Worm (Caenorhabditis elegans) whole organism, young adult: Measurements from ENCODE around the gene W07B8.4.

Experiments
- B0035.1 ChIP-seq: sonication (generic microtip); optimal IDR thresholded peaks from 2 replicates; lab custom pipeline; 2016; ENCODE audit warnings: missing genetic modification characterization, mild to moderate bottlenecking, missing compliant biosample characterization, missing genotype, missing genetic modification reagents
- C17E4.6 ChIP-seq: fragments of 200-800 bp; sonication (Bioruptor generic); IDR thresholded peaks from 2 replicates; pipeline ENCODE4 v1.3.6; 2022; ENCODE audit warnings: missing genetic modification reagents, missing genetic modification characterization, missing compliant biosample characterization
- D2030.7 ChIP-seq: fragments of 200-800 bp; sonication (Bioruptor generic); IDR thresholded peaks from 2 replicates; pipeline ENCODE4 v1.3.6; 2022; ENCODE audit warnings: missing genetic modification reagents, missing genetic modification characterization, missing compliant biosample characterization
- F22D6.2 ChIP-seq: sonication (generic microtip); optimal IDR thresholded peaks from 2 replicates; lab custom pipeline; 2016; ENCODE audit warnings: mild to moderate bottlenecking, missing genetic modification characterization, missing compliant biosample characterization
- F23B12.7 ChIP-seq: sonication (generic microtip); optimal IDR thresholded peaks from 2 replicates; lab custom pipeline; 2017; ENCODE audit warnings: missing genetic modification characterization, mild to moderate bottlenecking, missing compliant biosample characterization, antibody characterized with exemption, moderate library complexity; ENCODE audit not compliant: insufficient read depth
- F39B2.1 ChIP-seq: fragments of 200-800 bp; sonication (Bioruptor generic); IDR thresholded peaks from 2 replicates; pipeline ENCODE4 v1.3.6; 2022; ENCODE audit warnings: missing genetic modification reagents, missing genetic modification characterization, missing compliant biosample characterization
- K11D2.4 ChIP-seq: fragments of 200-800 bp; sonication (Bioruptor generic); IDR thresholded peaks from 2 replicates; pipeline ENCODE4 v1.3.6; 2022; ENCODE audit warnings: missing genetic modification reagents, missing genetic modification characterization, missing compliant biosample characterization
- K12H6.12 ChIP-seq: fragments of 200-800 bp; sonication (Bioruptor generic); optimal IDR thresholded peaks from 2 replicates; lab custom pipeline; 2018; ENCODE audit warnings: mild to moderate bottlenecking, missing genetic modification characterization, missing compliant biosample characterization
- Y53F4B.3 ChIP-seq: fragments of 200-800 bp; sonication (Bioruptor generic); IDR thresholded peaks from 2 replicates; pipeline ENCODE4 v1.3.6; 2022; ENCODE audit warnings: missing genetic modification reagents, missing genetic modification characterization, missing compliant biosample characterization
- Y56A3A.18 ChIP-seq: fragments of 200-800 bp; sonication (Bioruptor generic); IDR thresholded peaks from 2 replicates; pipeline ENCODE4 v1.3.6; 2022; ENCODE audit warnings: missing genetic modification reagents, missing genetic modification characterization, missing compliant biosample characterization
- akir-1 ChIP-seq: fragments of 200-800 bp; sonication (Bioruptor generic); optimal IDR thresholded peaks from 2 replicates; lab custom pipeline; 2018; ENCODE audit warnings: mild to moderate bottlenecking, missing genetic modification characterization, moderate library complexity, missing compliant biosample characterization
- ama-1 ChIP-seq, 3 experiments: fragments of 150-350 bp in 1 of 3; sonication (generic microtip) in 2 of 3; optimal IDR thresholded peaks; 2 replicates each; lab custom pipeline; 2014 to 2018; ENCODE audit warnings: missing biosample characterization in 2 of 3, missing genetic modification characterization in 2 of 3, missing genetic modification reagents in 2 of 3
- aptf-2 ChIP-seq: fragments of 200-800 bp; sonication (Bioruptor generic); conservative IDR thresholded peaks from 2 replicates; pipeline ENCODE4 v1.3.6; 2022; ENCODE audit warnings: missing genetic modification reagents, missing genetic modification characterization, missing compliant biosample characterization
- atf-7 ChIP-seq: sonication (generic microtip); optimal IDR thresholded peaks from 2 replicates; lab custom pipeline; 2017; ENCODE audit warnings: mild to moderate bottlenecking, missing genetic modification characterization, missing compliant biosample characterization
- athp-1 ChIP-seq: sonication (generic microtip); optimal IDR thresholded peaks from 2 replicates; lab custom pipeline; 2017; ENCODE audit warnings: mild to moderate bottlenecking, missing genetic modification characterization, missing compliant biosample characterization
- bed-2 ChIP-seq: fragments of 200-800 bp; sonication (Bioruptor generic); IDR thresholded peaks from 2 replicates; pipeline ENCODE4 v1.3.6; 2022; ENCODE audit warnings: missing genetic modification reagents, missing genetic modification characterization, missing compliant biosample characterization
- cebp-1 ChIP-seq, 2 experiments: fragments of 200-800 bp in 1 of 2; sonication (Bioruptor generic) in 1 of 2; sonication (generic microtip) in 1 of 2; IDR thresholded peaks in 1 of 2; optimal IDR thresholded peaks in 1 of 2; 2 replicates each; pipeline versions ENCODE4 v1.3.6 to Lab custom; 2017 to 2022; ENCODE audit warnings: missing compliant biosample characterization in 2 of 2, missing genetic modification characterization in 2 of 2, mild to moderate bottlenecking in 1 of 2, missing genetic modification reagents in 1 of 2, moderate library complexity in 1 of 2
- cebp-2 ChIP-seq: fragments of 200-800 bp; sonication (Bioruptor generic); IDR thresholded peaks from 2 replicates; pipeline ENCODE4 v1.3.6; 2022; ENCODE audit warnings: missing genetic modification characterization, missing compliant biosample characterization
- ceh-100 ChIP-seq: fragments of 200-800 bp; sonication (Bioruptor generic); IDR thresholded peaks from 2 replicates; pipeline ENCODE4 v1.3.6; 2022; ENCODE audit warnings: missing genetic modification reagents, missing genetic modification characterization, missing compliant biosample characterization
- ceh-40 ChIP-seq: fragments of 200-800 bp; sonication (Bioruptor generic); IDR thresholded peaks from 2 replicates; pipeline ENCODE4 v1.3.6; 2022; ENCODE audit warnings: missing genetic modification characterization, missing compliant biosample characterization
- ceh-79 ChIP-seq: sonication (generic microtip); optimal IDR thresholded peaks from 2 replicates; lab custom pipeline; 2017; ENCODE audit warnings: mild to moderate bottlenecking, missing genetic modification characterization, missing compliant biosample characterization
- dpl-1 ChIP-seq: fragments of 150-350 bp; optimal IDR thresholded peaks from 2 replicates; lab custom pipeline; 2014; ENCODE audit warnings: missing biosample characterization, missing genetic modification reagents, missing genetic modification characterization
- egl-18 ChIP-seq: fragments of 200-800 bp; sonication (Bioruptor generic); IDR thresholded peaks from 2 replicates; pipeline ENCODE4 v1.3.6; 2022; ENCODE audit warnings: missing genetic modification reagents, missing genetic modification characterization, missing compliant biosample characterization
- ets-4 ChIP-seq: fragments of 200-800 bp; sonication (Bioruptor generic); optimal IDR thresholded peaks from 2 replicates; lab custom pipeline; 2018; ENCODE audit warnings: mild to moderate bottlenecking, missing genetic modification characterization, missing compliant biosample characterization
- gei-17 ChIP-seq: fragments of 200-800 bp; sonication (Bioruptor generic); optimal IDR thresholded peaks from 2 replicates; lab custom pipeline; 2018; ENCODE audit warnings: mild to moderate bottlenecking, missing genetic modification characterization, missing compliant biosample characterization
- him-1 ChIP-seq: sonication (generic microtip); optimal IDR thresholded peaks from 2 replicates; lab custom pipeline; 2016; ENCODE audit warnings: missing genotype, missing genetic modification reagents, missing genetic modification characterization, missing compliant biosample characterization
- let-526 ChIP-seq: fragments of 200-800 bp; sonication (Bioruptor generic); IDR thresholded peaks from 2 replicates; pipeline ENCODE4 v1.3.6; 2022; ENCODE audit warnings: missing genetic modification reagents, missing genetic modification characterization, missing compliant biosample characterization
- let-607 ChIP-seq, 2 experiments: fragments of 200-800 bp in 1 of 2; sonication (Bioruptor generic) in 1 of 2; sonication (generic microtip) in 1 of 2; optimal IDR thresholded peaks; 2 replicates each; lab custom pipeline; 2016 to 2018; ENCODE audit warnings: mild to moderate bottlenecking in 2 of 2, missing compliant biosample characterization in 2 of 2, missing genetic modification characterization in 2 of 2, moderate library complexity in 2 of 2, missing genotype in 1 of 2
- lin-35 ChIP-seq, 3 experiments: fragments of 150-350 bp in 2 of 3; sonication (generic microtip) in 1 of 3; optimal IDR thresholded peaks; 2 replicates each; lab custom pipeline; 2014 to 2018; ENCODE audit warnings: missing biosample characterization in 3 of 3, missing genetic modification characterization in 3 of 3, missing genetic modification reagents in 3 of 3
- lin-54 ChIP-seq: fragments of 200-800 bp; sonication (Bioruptor generic); optimal IDR thresholded peaks from 2 replicates; lab custom pipeline; 2018; ENCODE audit warnings: mild to moderate bottlenecking, missing genetic modification characterization, missing compliant biosample characterization
- madf-3 ChIP-seq: fragments of 200-800 bp; sonication (Bioruptor generic); IDR thresholded peaks from 2 replicates; pipeline ENCODE4 v1.3.6; 2022; ENCODE audit warnings: missing genetic modification reagents, missing genetic modification characterization, missing compliant biosample characterization
- mcd-1 ChIP-seq: fragments of 200-800 bp; sonication (Bioruptor generic); IDR thresholded peaks from 2 replicates; pipeline ENCODE4 v1.3.6; 2022; ENCODE audit warnings: missing genetic modification reagents, missing genetic modification characterization, missing compliant biosample characterization
- pha-4 ChIP-seq: fragments of 150-350 bp; sonication (generic microtip); optimal IDR thresholded peaks from 2 replicates; lab custom pipeline; 2014; ENCODE audit warnings: missing biosample characterization, missing genetic modification reagents, missing genetic modification characterization
- rec-8 ChIP-seq, 2 experiments: sonication (generic microtip); optimal IDR thresholded peaks; 2 replicates each; lab custom pipeline; 2016; ENCODE audit warnings: mild to moderate bottlenecking in 2 of 2, missing genetic modification characterization in 2 of 2, missing genetic modification reagents in 2 of 2, missing genotype in 2 of 2, missing biosample characterization in 1 of 2, missing compliant biosample characterization in 1 of 2, moderate library complexity in 1 of 2
- rpc-1 ChIP-seq, 2 experiments: fragments of 150-350 bp in 1 of 2; sonication (generic microtip) in 1 of 2; optimal IDR thresholded peaks; 2 replicates each; lab custom pipeline; 2014 to 2018; ENCODE audit warnings: missing biosample characterization in 1 of 2, missing genetic modification characterization in 1 of 2, missing genetic modification reagents in 1 of 2, missing genotype in 1 of 2
- sea-2 ChIP-seq: fragments of 200-800 bp; sonication (Bioruptor generic); IDR thresholded peaks from 2 replicates; pipeline ENCODE4 v1.3.6; 2022; ENCODE audit warnings: missing genetic modification characterization, missing compliant biosample characterization
- snpc-1.3 ChIP-seq: sonication (generic microtip); optimal IDR thresholded peaks from 2 replicates; lab custom pipeline; 2017; ENCODE audit warnings: missing genetic modification characterization, mild to moderate bottlenecking, missing compliant biosample characterization, antibody characterized with exemption, moderate library complexity, missing genotype, missing genetic modification reagents; ENCODE audit not compliant: insufficient read depth
- snpc-4 ChIP-seq, 5 experiments: fragments of 150-350 bp in 1 of 5; sonication (generic microtip) in 4 of 5; optimal IDR thresholded peaks; 2 replicates each; lab custom pipeline; 2014 to 2018; ENCODE audit warnings: missing genetic modification characterization in 5 of 5, missing biosample characterization in 3 of 5, antibody characterized with exemption in 2 of 5, mild to moderate bottlenecking in 2 of 5, missing compliant biosample characterization in 2 of 5, missing genotype in 2 of 5, moderate library complexity in 2 of 5, missing genetic modification reagents in 1 of 5
- sptf-2 ChIP-seq: fragments of 200-800 bp; sonication (Bioruptor generic); optimal IDR thresholded peaks from 2 replicates; lab custom pipeline; 2018; ENCODE audit warnings: mild to moderate bottlenecking, missing genetic modification characterization, missing compliant biosample characterization
- tbp1 ChIP-seq: fragments of 200-800 bp; sonication (Bioruptor generic); optimal IDR thresholded peaks from 2 replicates; lab custom pipeline; 2018; ENCODE audit warnings: mild to moderate bottlenecking, missing genetic modification characterization, missing compliant biosample characterization
- unc-62 ChIP-seq: fragments of 150-350 bp; optimal IDR thresholded peaks from 2 replicates; lab custom pipeline; 2014; ENCODE audit warnings: missing biosample characterization, missing genetic modification reagents, missing genetic modification characterization
- xnd-1 ChIP-seq: sonication (generic microtip); optimal IDR thresholded peaks from 2 replicates; lab custom pipeline; 2016; ENCODE audit warnings: missing genotype, missing genetic modification reagents, missing genetic modification characterization, missing compliant biosample characterization
- zim-3 ChIP-seq: sonication (generic microtip); optimal IDR thresholded peaks from 2 replicates; lab custom pipeline; 2017; ENCODE audit warnings: mild to moderate bottlenecking, missing genetic modification characterization, moderate library complexity, missing compliant biosample characterization
- ztf-26 ChIP-seq: sonication (generic microtip); optimal IDR thresholded peaks from 2 replicates; lab custom pipeline; 2017; ENCODE audit warnings: missing genetic modification characterization, missing compliant biosample characterization
- ztf-3 ChIP-seq: fragments of 200-800 bp; sonication (Bioruptor generic); optimal IDR thresholded peaks from 2 replicates; lab custom pipeline; 2018; ENCODE audit warnings: mild to moderate bottlenecking, missing genetic modification characterization, missing compliant biosample characterization

Gene W07B8.4

DNA sequence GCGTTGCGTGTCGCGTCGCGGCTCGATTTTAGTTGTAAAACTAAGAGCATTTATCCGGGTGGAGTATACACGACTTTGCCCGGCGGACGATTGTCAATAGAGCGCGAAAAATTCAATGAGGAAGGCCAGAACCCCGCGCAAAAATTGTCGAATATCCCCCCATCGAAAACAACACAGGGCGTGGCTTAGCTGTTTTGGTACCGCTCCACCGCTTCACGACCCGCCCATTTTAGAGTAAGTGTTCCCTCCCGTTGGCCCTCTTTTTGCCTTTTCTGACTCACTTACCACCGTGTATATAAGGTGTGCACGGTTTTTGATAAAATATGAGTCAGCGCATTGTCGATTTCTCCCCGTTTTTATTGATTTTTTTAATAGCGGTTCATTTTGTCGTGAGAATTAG lies 21.7 kb upstream of the W07B8.4 start:
- no peak for TF ChIP-seq xnd-1 (tag; lab: Kevin White, UChicago)
- no peak for TF ChIP-seq let-526 (GFP tag; lab: Robert Waterston, UW)
- no peak for TF ChIP-seq snpc-1.3
- TF ChIP-seq D2030.7, result no peak
- TF ChIP-seq C17E4.6 (GFP tag; lab: Robert Waterston, UW), result no peak
- 0 out of 2 replicates have a peak, but pooled peaks have one; percentile 17 for TF ChIP-seq Y56A3A.18 (GFP tag; lab: Robert Waterston, UW)
- 0 out of 2 replicates have a peak, but pooled peaks have one; percentile 32 for TF ChIP-seq egl-18 (GFP tag; lab: Robert Waterston, UW)
- no peak for TF ChIP-seq unc-62 (GFP tag; lab: Kevin White, UChicago)

DNA sequence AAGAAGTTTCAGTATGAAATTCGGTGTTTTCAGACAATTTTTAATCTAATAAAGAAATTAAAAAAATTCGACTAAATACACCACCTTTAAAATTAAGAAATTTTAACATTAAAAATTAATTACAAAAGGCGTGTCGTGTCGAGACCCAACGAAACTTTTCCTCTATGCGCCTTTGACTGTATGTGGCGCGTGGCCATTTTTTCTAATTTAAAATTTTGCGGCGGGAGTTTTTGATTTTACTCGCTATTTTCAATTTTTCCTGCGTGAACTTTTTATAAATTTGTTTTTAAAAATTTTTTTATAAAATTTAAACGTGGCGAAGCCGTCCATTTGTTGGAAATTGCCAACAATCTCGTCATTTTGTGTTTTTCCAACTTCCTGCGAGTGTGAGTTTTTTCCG lies 21.0 kb upstream of the W07B8.4 start:
- TF ChIP-seq sea-2 (GFP tag; lab: Robert Waterston, UW) (no peak), akir-1 (GFP tag; lab: Kevin White, UChicago) (no peak), tbp1 (GFP tag; lab: Kevin White, UChicago) (peak; percentile 40), ama-1 (optimal IDR thresholded peaks at IDR 0.05; lab: Kevin White, UChicago) (no peak), ama-1 (GFP tag; optimal IDR thresholded peaks at IDR 0.05; lab: Kevin White, UChicago) (no peak), F23B12.7 (tag; lab: Kevin White, UChicago) (no peak), ceh-40 (GFP tag; lab: Robert Waterston, UW) (no peak), F22D6.2 (tag; lab: Kevin White, UChicago) (no peak), cebp-1 (GFP tag; IDR thresholded peaks at IDR 0.05; lab: Robert Waterston, UW) (no peak), cebp-1 (tag; optimal IDR thresholded peaks at IDR 0.05; lab: Kevin White, UChicago) (no peak), madf-3 (GFP tag; lab: Robert Waterston, UW) (peak; percentile 29; the same call in 1 of the 2 replicates), lin-35 (GFP tag; optimal IDR thresholded peaks at IDR 0.05; lab: Kevin White, UChicago) (peak in 1 of 3 experiments; percentile 10), rpc-1 (optimal IDR thresholded peaks at IDR 0.05; lab: Kevin White, UChicago) (no peak), rpc-1 (tag; optimal IDR thresholded peaks at IDR 0.05; lab: Kevin White, UChicago) (no peak), ceh-100 (GFP tag; lab: Robert Waterston, UW) (no peak), F39B2.1 (GFP tag; lab: Robert Waterston, UW) (no peak), bed-2 (GFP tag; lab: Robert Waterston, UW) (no peak), ceh-79 (no peak), ets-4 (GFP tag; lab: Kevin White, UChicago) (no peak), mcd-1 (GFP tag; lab: Robert Waterston, UW) (peak; percentile 57; the same call in 1 of the 2 replicates), lin-54 (GFP tag; lab: Kevin White, UChicago) (peak; percentile 76), ztf-26 (tag; lab: Kevin White, UChicago) (no peak), ztf-3 (GFP tag; lab: Kevin White, UChicago) (no peak), atf-7 (tag; lab: Kevin White, UChicago) (no peak), cebp-2 (no peak), dpl-1 (GFP tag; lab: Kevin White, UChicago) (peak; percentile 63), pha-4 (tag; lab: Kevin White, UChicago) (no peak), athp-1 (no peak), gei-17 (GFP tag; lab: Kevin White, UChicago) (no peak), Y53F4B.3 (GFP tag; lab: Robert Waterston, UW) (no peak), aptf-2 (GFP tag; lab: Robert Waterston, UW) (no peak), rec-8 (tag; optimal IDR thresholded peaks at IDR 0.05; lab: Kevin White, UChicago) (no peak), zim-3 (tag; lab: Kevin White, UChicago) (no peak), B0035.1 (tag; lab: Kevin White, UChicago) (no peak), snpc-4 (GFP tag; optimal IDR thresholded peaks at IDR 0.05; lab: Kevin White, UChicago) (no peak), snpc-4 (tag; optimal IDR thresholded peaks at IDR 0.05; lab: Kevin White, UChicago) (peak in 2 of 4 experiments; percentile 28 to 48), K11D2.4 (GFP tag; lab: Robert Waterston, UW) (no peak), him-1 (tag; lab: Kevin White, UChicago) (no peak), let-607 (tag; optimal IDR thresholded peaks at IDR 0.05; lab: Kevin White, UChicago) (no peak), K12H6.12 (tag; lab: Kevin White, UChicago) (no peak), sptf-2 (GFP tag; lab: Kevin White, UChicago) (no peak)
